Fruit fly (Drosophila melanogaster) whole organism, wandering third instar larva: ENCODE data around the gene Ccp84Aa.

Source experiments
- CG9705 ChIP-seq: fragments of 200-800 bp; sonication (Bioruptor generic); optimal IDR thresholded peaks from 2 replicates; lab custom pipeline; 2018; ENCODE audit warnings: missing biosample characterization, mild to moderate bottlenecking, missing genetic modification characterization
- Dfd ChIP-seq: fragments of >200 bp; optimal IDR thresholded peaks from 2 replicates; lab custom pipeline; 2017; ENCODE audit warnings: missing biosample characterization, missing genetic modification characterization
- Hnf4 ChIP-seq: fragments of 200-800 bp; sonication (Bioruptor generic); optimal IDR thresholded peaks from 2 replicates; lab custom pipeline; 2016; ENCODE audit warnings: missing biosample characterization, mild to moderate bottlenecking, missing genetic modification characterization
- Hr78 ChIP-seq: fragments of >200 bp; optimal IDR thresholded peaks from 2 replicates; lab custom pipeline; 2017; ENCODE audit warnings: missing biosample characterization, missing genetic modification characterization
- Mio ChIP-seq: sonication (Bioruptor generic); optimal IDR thresholded peaks from 2 replicates; lab custom pipeline; 2016; ENCODE audit warnings: missing biosample characterization, missing genetic modification characterization
- OdsH ChIP-seq: fragments of 200-800 bp; sonication (Bioruptor generic); optimal IDR thresholded peaks from 2 replicates; lab custom pipeline; 2016; ENCODE audit warnings: missing biosample characterization, mild to moderate bottlenecking, missing genetic modification characterization
- Vsx2 ChIP-seq: fragments of 200-300, 225-300 bp; sonication (Bioruptor generic); optimal IDR thresholded peaks from 2 replicates; lab custom pipeline; 2018; ENCODE audit warnings: missing biosample characterization, missing genetic modification characterization; ENCODE audit not compliant: partially characterized antibody
- br ChIP-seq: fragments of 200-800 bp; sonication (Bioruptor generic); optimal IDR thresholded peaks from 2 replicates; lab custom pipeline; 2016; ENCODE audit warnings: missing biosample characterization, missing genetic modification characterization
- brk ChIP-seq: fragments of 200-800 bp; sonication (Bioruptor generic); optimal IDR thresholded peaks from 2 replicates; lab custom pipeline; 2016; ENCODE audit warnings: missing biosample characterization, mild to moderate bottlenecking, missing genetic modification characterization
- dl ChIP-seq, 2 experiments: fragments of 175-275, 200-275 bp in 1 of 2; fragments of 200-275 bp in 1 of 2; sonication (Bioruptor generic); optimal IDR thresholded peaks; lab custom pipeline; 2018; ENCODE audit warnings: mild to moderate bottlenecking in 2 of 2, missing biosample characterization in 2 of 2, missing genetic modification characterization in 2 of 2, moderate library complexity in 2 of 2; ENCODE audit not compliant: partially characterized antibody in 2 of 2, insufficient read depth in 1 of 2
- fru ChIP-seq: fragments of 200-800 bp; sonication (Bioruptor generic); optimal IDR thresholded peaks from 3 replicates; lab custom pipeline; 2016; ENCODE audit warnings: missing biosample characterization, mild to moderate bottlenecking, missing genetic modification characterization
- h ChIP-seq: fragments of 200-800 bp; sonication (Bioruptor generic); optimal IDR thresholded peaks from 3 replicates; lab custom pipeline; 2016; ENCODE audit warnings: missing biosample characterization, mild to moderate bottlenecking, missing genetic modification characterization
- pan ChIP-seq: fragments of >200 bp; optimal IDR thresholded peaks from 2 replicates; lab custom pipeline; 2017
- rgr ChIP-seq: fragments of 200-800 bp; sonication (Bioruptor generic); optimal IDR thresholded peaks from 3 replicates; lab custom pipeline; 2016; ENCODE audit warnings: missing biosample characterization, mild to moderate bottlenecking, missing genetic modification characterization

DNA sequence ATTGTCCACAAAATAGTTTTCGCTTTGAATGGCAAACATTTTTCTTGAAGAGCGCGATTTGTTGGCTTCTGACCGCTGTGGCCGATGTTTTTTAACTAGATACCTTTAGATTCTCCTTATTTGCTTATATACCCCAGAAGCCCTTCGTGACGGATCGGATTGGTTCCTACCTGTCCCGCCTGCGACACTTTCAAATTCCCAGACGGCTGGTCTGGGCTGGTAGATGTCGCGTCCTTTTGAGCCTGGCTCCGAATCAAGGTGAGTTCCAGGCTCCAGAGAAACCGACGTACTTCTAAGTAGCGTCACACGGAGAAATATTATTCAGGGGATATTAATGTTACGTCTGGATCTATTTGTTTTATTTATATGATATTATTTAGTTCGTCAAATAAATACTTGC, 40.2 kb downstream of the Ccp84Aa start, which contains the start of gene zen2:
- TF ChIP-seq rgr (GFP tag; lab: Kevin White, UChicago) = no peak
- no peak for TF ChIP-seq pan (lab: Kevin White, UChicago)
- no peak for TF ChIP-seq CG9705 (GFP tag; lab: Kevin White, UChicago)
- no peak for TF ChIP-seq Dfd (GFP tag; lab: Kevin White, UChicago)
- TF ChIP-seq Hr78 (GFP tag; lab: Kevin White, UChicago) = no peak
- no peak for TF ChIP-seq fru (GFP tag; lab: Kevin White, UChicago)
- no peak for TF ChIP-seq br (GFP tag; lab: Kevin White, UChicago)
- TF ChIP-seq Vsx2 (GFP tag; lab: Kevin White, UChicago) = no peak
- TF ChIP-seq Hnf4 (GFP tag; lab: Kevin White, UChicago) = no peak
- TF ChIP-seq brk = no peak
- no peak for TF ChIP-seq h (GFP tag; lab: Kevin White, UChicago)
- TF ChIP-seq dl (GFP tag; optimal IDR thresholded peaks at IDR 0.05; lab: Kevin White, UChicago; ENCODE audit: insufficient read depth in 1 of 2, partially characterized antibody in 2 of 2) = no peak
- no peak for TF ChIP-seq OdsH (GFP tag; lab: Kevin White, UChicago)
- TF ChIP-seq Mio (GFP tag; lab: Kevin White, UChicago) = no peak
